Worm (Caenorhabditis elegans): Measurements from ENCODE around the gene cul-4.

cul-4 gene

DNA sequence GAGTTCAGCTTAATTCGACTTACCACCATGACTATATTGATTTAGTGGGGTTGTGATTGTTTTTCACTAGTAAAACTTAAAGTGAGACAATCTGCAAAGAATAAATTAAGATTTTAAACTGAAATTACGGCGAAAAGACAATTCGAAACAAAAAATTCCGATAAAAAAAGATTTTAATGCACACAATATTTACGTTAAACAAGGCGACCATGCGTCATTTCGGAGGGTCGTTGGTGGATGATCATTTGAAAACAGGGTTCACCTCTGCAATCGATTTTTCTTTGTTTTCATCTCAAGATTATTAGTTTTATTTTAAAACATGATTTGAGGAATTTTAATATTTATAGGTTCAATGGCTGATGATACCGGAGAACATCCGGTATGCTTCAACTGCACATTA, 48.8 kb upstream of the cul-4 start, which contains the start of gene lsm-4:
Gene lsm-4 (minus strand): TSS at position 91 of the 400 bp plus-strand sequence.
- peak in 1 of 2 experiments; percentile 3 for TF ChIP-seq lsy-2 (tag; optimal IDR thresholded peaks at IDR 0.05)
- no peak for TF ChIP-seq blmp-1 (tag; optimal IDR thresholded peaks at IDR 0.05; ENCODE audit: insufficient read depth)
- no peak for TF ChIP-seq crh-2 (tag; optimal IDR thresholded peaks at IDR 0.05)
- TF ChIP-seq skn-1 (tag; optimal IDR thresholded peaks at IDR 0.05) = no peak
- TF ChIP-seq fos-1 (tag; optimal IDR thresholded peaks at IDR 0.05) = no peak
- no peak for TF ChIP-seq lin-11 (tag; optimal IDR thresholded peaks at IDR 0.05)
- no peak for TF ChIP-seq nhr-25 (tag; optimal IDR thresholded peaks at IDR 0.05)
- peak; percentile 7 for TF ChIP-seq ama-1 (optimal IDR thresholded peaks at IDR 0.05)
- no peak for TF ChIP-seq nhr-11 (tag; optimal IDR thresholded peaks at IDR 0.05)

ce11 chrII:7255614-7256162, 46.2 kb upstream of the cul-4 start, which contains the start of gene F32A5.8:
TSS of gene F32A5.8 (plus strand) at chrII:7256112.
- TF ChIP-seq lin-11 (tag; optimal IDR thresholded peaks at IDR 0.05) (no peak), ztf-11 (tag; optimal IDR thresholded peaks at IDR 0.05) (no peak), ama-1 (optimal IDR thresholded peaks at IDR 0.05) (no peak), crh-2 (tag; optimal IDR thresholded peaks at IDR 0.05) (peak; percentile 7), snpc-4 (tag; optimal IDR thresholded peaks at IDR 0.05) (no peak), sma-3 (GFP tag; optimal IDR thresholded peaks at IDR 0.05) (peak; percentile 9), ztf-4 (tag; optimal IDR thresholded peaks at IDR 0.05) (no peak), ZK546.5 (tag; optimal IDR thresholded peaks at IDR 0.05) (no peak), nhr-11 (tag; optimal IDR thresholded peaks at IDR 0.05) (no peak), F13H6.1 (tag; optimal IDR thresholded peaks at IDR 0.05) (no peak), alr-1 (tag; optimal IDR thresholded peaks at IDR 0.05) (no peak), elt-1 (tag; optimal IDR thresholded peaks at IDR 0.05) (no peak), sem-4 (tag; optimal IDR thresholded peaks at IDR 0.05) (no peak), unc-39 (tag; optimal IDR thresholded peaks at IDR 0.05) (no peak), nhr-10 (tag; optimal IDR thresholded peaks at IDR 0.05) (no peak), nhr-25 (tag; optimal IDR thresholded peaks at IDR 0.05) (peak; percentile 32), nhr-21 (tag; optimal IDR thresholded peaks at IDR 0.05) (no peak), mdl-1 (tag; optimal IDR thresholded peaks at IDR 0.05) (no peak), gmeb-1 (tag; optimal IDR thresholded peaks at IDR 0.05) (peak; percentile 17), mab-5 (tag; optimal IDR thresholded peaks at IDR 0.05) (no peak), Y55F3AM.14 (GFP tag; optimal IDR thresholded peaks at IDR 0.05) (no peak), mbf-1 (tag; optimal IDR thresholded peaks at IDR 0.05) (no peak), nhr-12 (tag; optimal IDR thresholded peaks at IDR 0.05) (no peak), zag-1 (tag; optimal IDR thresholded peaks at IDR 0.05) (no peak), egl-27 (tag; optimal IDR thresholded peaks at IDR 0.05) (no peak), ceh-16 (tag; optimal IDR thresholded peaks at IDR 0.05) (no peak), lin-39 (tag; optimal IDR thresholded peaks at IDR 0.05) (no peak), unc-62 (GFP tag; optimal IDR thresholded peaks at IDR 0.05) (no peak), sma-9 (GFP tag; optimal IDR thresholded peaks at IDR 0.05) (peak; percentile 21), sma-9 (tag; optimal IDR thresholded peaks at IDR 0.05) (no peak), skn-1 (tag; optimal IDR thresholded peaks at IDR 0.05) (no peak), dmd-4 (tag; optimal IDR thresholded peaks at IDR 0.05) (no peak), blmp-1 (tag; optimal IDR thresholded peaks at IDR 0.05; ENCODE audit: insufficient read depth) (no peak), unc-55 (GFP tag; optimal IDR thresholded peaks at IDR 0.05) (no peak), C34F6.9 (tag; optimal IDR thresholded peaks at IDR 0.05) (no peak), aly-2 (tag; optimal IDR thresholded peaks at IDR 0.05) (no peak), R02D3.7 (tag; optimal IDR thresholded peaks at IDR 0.05) (no peak), fos-1 (tag; optimal IDR thresholded peaks at IDR 0.05) (peak; percentile 94), lsy-2 (tag; optimal IDR thresholded peaks at IDR 0.05) (peak in 1 of 2 experiments; percentile 8), nhr-6 (tag; optimal IDR thresholded peaks at IDR 0.05) (no peak), nhr-237 (tag; optimal IDR thresholded peaks at IDR 0.05) (no peak), ceh-82 (tag; optimal IDR thresholded peaks at IDR 0.05) (no peak), nhr-77 (tag; optimal IDR thresholded peaks at IDR 0.05) (no peak), lin-13 (GFP tag; optimal IDR thresholded peaks at IDR 0.05) (no peak), ztf-1 (GFP tag; conservative IDR thresholded peaks at IDR 0.05) (no peak), elt-3 (tag; optimal IDR thresholded peaks at IDR 0.05) (no peak), nhr-23 (tag; optimal IDR thresholded peaks at IDR 0.05) (no peak), peb-1 (tag; optimal IDR thresholded peaks at IDR 0.05) (no peak), nhr-129 (tag; optimal IDR thresholded peaks at IDR 0.05) (no peak)
